Fruit fly (Drosophila melanogaster) whole organism, embryonic: ENCODE measurements around the gene Eip63F-1.

ENCODE experiments used
- Ada2b ChIP-seq: fragments of 200-800 bp; sonication (Bioruptor generic); IDR thresholded peaks from 2 replicates; pipeline ENCODE4 v1.3.6; 2022; ENCODE audit warnings: missing biosample characterization, missing genetic modification characterization
- Aef1 ChIP-seq: fragments of 200-800 bp; sonication (Bioruptor generic); IDR thresholded peaks from 3 replicates; pipeline ENCODE4 v1.3.6; 2022; ENCODE audit warnings: missing biosample characterization, missing genetic modification characterization
- Awh ChIP-seq: fragments of 200-800 bp; sonication (Bioruptor generic); IDR thresholded peaks from 2 replicates; pipeline ENCODE4, ENCODE4 v1.3.6; 2022; ENCODE audit warnings: missing biosample characterization, missing genetic modification characterization
- CG10267 ChIP-seq: fragments of 200-800 bp; sonication (Bioruptor generic); optimal IDR thresholded peaks from 2 replicates; lab custom pipeline; 2018; ENCODE audit warnings: missing biosample characterization, mild to moderate bottlenecking, missing genetic modification characterization, moderate library complexity
- CG10431 ChIP-seq: fragments of 200-800 bp; sonication (Bioruptor generic); optimal IDR thresholded peaks from 3 replicates; lab custom pipeline; 2018; ENCODE audit warnings: missing biosample characterization, mild to moderate bottlenecking, missing genetic modification characterization
- CG1603 ChIP-seq: fragments of 200-800 bp; sonication (Bioruptor generic); optimal IDR thresholded peaks from 2 replicates; lab custom pipeline; 2019; ENCODE audit warnings: missing biosample characterization, mild to moderate bottlenecking, missing genetic modification characterization, moderate library complexity
- CG16779 ChIP-seq: fragments of 200-800 bp; sonication (Bioruptor generic); IDR thresholded peaks from 2 replicates; pipeline ENCODE4 v1.3.6; 2022; ENCODE audit warnings: missing biosample characterization, missing genetic modification characterization
- CG16815 ChIP-seq: fragments of 200-800 bp; sonication (Bioruptor generic); optimal IDR thresholded peaks from 3 replicates; lab custom pipeline; 2017; ENCODE audit warnings: missing biosample characterization, mild to moderate bottlenecking, missing genetic modification characterization
- CG17328 ChIP-seq: fragments of 200-800 bp; sonication (Bioruptor generic); IDR thresholded peaks from 2 replicates; pipeline ENCODE4 v1.3.6; 2022; ENCODE audit warnings: missing biosample characterization, missing genetic modification characterization
- CG17802 ChIP-seq: fragments of 200-800 bp; sonication (Bioruptor generic); optimal IDR thresholded peaks from 2 replicates; lab custom pipeline; 2018; ENCODE audit warnings: missing biosample characterization, mild to moderate bottlenecking, missing genetic modification characterization, moderate library complexity
- CG1792 ChIP-seq: fragments of 200-800 bp; sonication (Bioruptor generic); optimal IDR thresholded peaks from 2 replicates; lab custom pipeline; 2016; ENCODE audit warnings: missing biosample characterization, missing genetic modification characterization
- CG1832 ChIP-seq: fragments of 200-800 bp; sonication (Bioruptor generic); optimal IDR thresholded peaks from 2 replicates; lab custom pipeline; 2017; ENCODE audit warnings: missing biosample characterization, mild to moderate bottlenecking, missing genetic modification characterization, inconsistent platforms
- CG31224 ChIP-seq: fragments of 200-800 bp; sonication (Bioruptor generic); IDR thresholded peaks from 2 replicates; pipeline ENCODE4 v1.3.6; 2022; ENCODE audit warnings: missing biosample characterization, missing genetic modification characterization
- CG3281 ChIP-seq: fragments of 200-800 bp; sonication (Bioruptor generic); optimal IDR thresholded peaks from 3 replicates; lab custom pipeline; 2017; ENCODE audit warnings: missing biosample characterization, mild to moderate bottlenecking, missing genetic modification characterization
- CG4820 ChIP-seq: fragments of 200-800 bp; sonication (Bioruptor generic); optimal IDR thresholded peaks from 3 replicates; lab custom pipeline; 2016; ENCODE audit warnings: missing biosample characterization, missing genetic modification characterization
- CG6683 ChIP-seq: fragments of 200-800 bp; sonication (Bioruptor generic); optimal IDR thresholded peaks from 2 replicates; lab custom pipeline; 2017; ENCODE audit warnings: missing biosample characterization, mild to moderate bottlenecking, missing genetic modification characterization, missing genetic modification reagents
- CG7372 ChIP-seq: fragments of 200-800 bp; sonication (Bioruptor generic); IDR thresholded peaks from 2 replicates; pipeline ENCODE4 v1.3.6; 2022; ENCODE audit warnings: missing biosample characterization, missing genetic modification characterization
- CG8290 ChIP-seq, 3 experiments: fragments of 200-800 bp; sonication (Bioruptor generic); optimal IDR thresholded peaks; 2 replicates each; lab custom pipeline; 2016 to 2019; ENCODE audit warnings: missing biosample characterization in 3 of 3, missing genetic modification characterization in 3 of 3, mild to moderate bottlenecking in 2 of 3, moderate library complexity in 1 of 3
- Camta ChIP-seq: fragments of 200-800 bp; sonication (Bioruptor generic); optimal IDR thresholded peaks from 2 replicates; lab custom pipeline; 2016; ENCODE audit warnings: missing biosample characterization, missing genetic modification characterization
- CoRest ChIP-seq: fragments of 200-800 bp; sonication (Bioruptor generic); optimal IDR thresholded peaks from 3 replicates; lab custom pipeline; 2018; ENCODE audit warnings: missing biosample characterization, mild to moderate bottlenecking, missing genetic modification characterization, moderate library complexity
- CrebB ChIP-seq: fragments of 200-800 bp; sonication (Bioruptor generic); optimal IDR thresholded peaks from 3 replicates; lab custom pipeline; 2018; ENCODE audit warnings: missing biosample characterization, mild to moderate bottlenecking, missing genetic modification characterization
- Dbx ChIP-seq: fragments of 200-800 bp; sonication (Bioruptor generic); IDR thresholded peaks from 3 replicates; pipeline ENCODE4 v1.3.6; 2022; ENCODE audit warnings: missing biosample characterization, missing genetic modification characterization
- Dfd ChIP-seq, 2 experiments: fragments of >200 bp; optimal IDR thresholded peaks; 2 replicates each; lab custom pipeline; 2017; ENCODE audit warnings: missing biosample characterization in 2 of 2, missing genetic modification characterization in 2 of 2
- Drgx ChIP-seq: fragments of 200-800 bp; sonication (Bioruptor generic); IDR thresholded peaks from 2 replicates; pipeline ENCODE4 v1.3.6; 2022; ENCODE audit warnings: missing biosample characterization, missing genetic modification characterization
- Fer3 ChIP-seq: fragments of 200-800 bp; sonication (Bioruptor generic); optimal IDR thresholded peaks from 2 replicates; lab custom pipeline; 2018; ENCODE audit warnings: missing biosample characterization, mild to moderate bottlenecking, missing genetic modification characterization, moderate library complexity
- Gsc ChIP-seq: fragments of 200-800 bp; sonication (Bioruptor generic); IDR thresholded peaks from 2 replicates; pipeline ENCODE4 v1.3.6; 2022; ENCODE audit warnings: missing biosample characterization, missing genetic modification characterization
- Gug ChIP-seq: fragments of 200-800 bp; sonication (Bioruptor generic); IDR thresholded peaks from 4 replicates; pipeline ENCODE4 v1.3.6; 2022; ENCODE audit warnings: missing biosample characterization, missing genetic modification characterization
- Lpt ChIP-seq: fragments of >200 bp; optimal IDR thresholded peaks from 2 replicates; lab custom pipeline; 2018; ENCODE audit warnings: missing biosample characterization, missing genetic modification characterization
- Mes4 ChIP-seq: fragments of 200-800 bp; sonication (Bioruptor generic); optimal IDR thresholded peaks from 2 replicates; lab custom pipeline; 2016; ENCODE audit warnings: missing biosample characterization, missing genetic modification characterization
- Ptx1 ChIP-seq: fragments of 200-800 bp; sonication (Bioruptor generic); IDR thresholded peaks from 2 replicates; pipeline ENCODE4 v1.3.6; 2022; ENCODE audit warnings: missing biosample characterization, missing genetic modification characterization
- Ravus ChIP-seq: fragments of 200-800 bp; sonication (Bioruptor generic); IDR thresholded peaks from 2 replicates; pipeline ENCODE4 v1.3.6; 2022; ENCODE audit warnings: missing biosample characterization, missing genetic modification characterization
- Scr ChIP-seq: fragments of 200-800 bp; sonication (Bioruptor generic); IDR thresholded peaks from 2 replicates; pipeline ENCODE4 v1.3.6; 2022; ENCODE audit warnings: missing biosample characterization, missing genetic modification characterization; ENCODE audit not compliant: partially characterized antibody
- Spps ChIP-seq: fragments of 200-800 bp; sonication (Bioruptor generic); optimal IDR thresholded peaks from 2 replicates; lab custom pipeline; 2018; ENCODE audit warnings: missing biosample characterization, mild to moderate bottlenecking, missing genetic modification characterization
- Usf ChIP-seq: fragments of 200-800 bp; sonication (Bioruptor generic); optimal IDR thresholded peaks from 2 replicates; lab custom pipeline; 2017; ENCODE audit warnings: missing genotype, missing biosample characterization, missing genetic modification characterization
- Xbp1 ChIP-seq: fragments of 200-800 bp; sonication (Bioruptor generic); optimal IDR thresholded peaks from 3 replicates; lab custom pipeline; 2016; ENCODE audit warnings: missing biosample characterization, mild to moderate bottlenecking, missing genetic modification characterization
- ac ChIP-seq: fragments of 200-800 bp; sonication (Bioruptor generic); optimal IDR thresholded peaks from 3 replicates; lab custom pipeline; 2017; ENCODE audit warnings: missing biosample characterization, mild to moderate bottlenecking, missing genetic modification characterization
- bab2 ChIP-seq: fragments of 200-800 bp; sonication (Bioruptor generic); optimal IDR thresholded peaks from 2 replicates; lab custom pipeline; 2016; ENCODE audit warnings: missing biosample characterization, missing genetic modification characterization
- bowl ChIP-seq: fragments of 200-800 bp; sonication (Bioruptor generic); IDR thresholded peaks from 2 replicates; pipeline ENCODE4 v1.3.6; 2022; ENCODE audit warnings: missing biosample characterization, missing genetic modification characterization
- chif ChIP-seq, 2 experiments: fragments of 200-800 bp; sonication (Bioruptor generic); optimal IDR thresholded peaks; 3 replicates each; lab custom pipeline; 2016; ENCODE audit warnings: missing biosample characterization in 2 of 2, missing genetic modification characterization in 2 of 2
- gem ChIP-seq: fragments of 200-800 bp; sonication (Bioruptor generic); optimal IDR thresholded peaks from 2 replicates; lab custom pipeline; 2019; ENCODE audit warnings: missing biosample characterization, mild to moderate bottlenecking, missing genetic modification characterization, moderate library complexity
- insv ChIP-seq, 2 experiments: fragments of 200-800 bp; sonication (Bioruptor generic); optimal IDR thresholded peaks; 3 replicates each; lab custom pipeline; 2016 to 2018; ENCODE audit warnings: missing biosample characterization in 2 of 2, missing genetic modification characterization in 2 of 2
- onecut ChIP-seq: fragments of 200-800 bp; sonication (Bioruptor generic); IDR thresholded peaks from 2 replicates; pipeline ENCODE4 v1.3.6; 2022; ENCODE audit warnings: missing biosample characterization, missing genetic modification characterization
- org-1 ChIP-seq: fragments of 200-800 bp; sonication (Bioruptor generic); optimal IDR thresholded peaks from 2 replicates; lab custom pipeline; 2017; ENCODE audit warnings: missing biosample characterization, missing genetic modification characterization
- pho ChIP-seq: fragments of 200-800 bp; sonication (Bioruptor generic); optimal IDR thresholded peaks from 2 replicates; lab custom pipeline; 2016; ENCODE audit warnings: missing biosample characterization, missing genetic modification characterization
- sim ChIP-seq: fragments of 200-800 bp; sonication (Bioruptor generic); IDR thresholded peaks from 2 replicates; pipeline ENCODE4 v1.3.6; 2022; ENCODE audit warnings: missing biosample characterization, missing genetic modification characterization
- sob ChIP-seq: fragments of 200-800 bp; sonication (Bioruptor generic); IDR thresholded peaks from 2 replicates; pipeline ENCODE4 v1.3.6; 2022; ENCODE audit warnings: missing biosample characterization, missing genetic modification characterization
- sug ChIP-seq: fragments of 200-800 bp; optimal IDR thresholded peaks from 2 replicates; lab custom pipeline; 2019; ENCODE audit warnings: missing biosample characterization, mild to moderate bottlenecking, missing genetic modification characterization, moderate library complexity
- tgo ChIP-seq: fragments of 200-800 bp; sonication (Bioruptor generic); IDR thresholded peaks from 3 replicates; pipeline ENCODE4 v1.3.6; 2022; ENCODE audit warnings: missing biosample characterization, missing genetic modification characterization
- trem ChIP-seq: fragments of 200-800 bp; optimal IDR thresholded peaks from 3 replicates; lab custom pipeline; 2019; ENCODE audit warnings: missing biosample characterization, mild to moderate bottlenecking, missing genetic modification characterization, moderate library complexity
- tx ChIP-seq: fragments of 200-800 bp; sonication (Bioruptor generic); optimal IDR thresholded peaks from 2 replicates; lab custom pipeline; 2016; ENCODE audit warnings: missing biosample characterization, missing genetic modification characterization
- unpg ChIP-seq: fragments of 200-800 bp; sonication (Bioruptor generic); optimal IDR thresholded peaks from 3 replicates; lab custom pipeline; 2018; ENCODE audit warnings: missing biosample characterization, mild to moderate bottlenecking, missing genetic modification characterization, moderate library complexity
- zfh2 ChIP-seq: fragments of 200-800 bp; sonication (Bioruptor generic); optimal IDR thresholded peaks from 2 replicates; lab custom pipeline; 2016; ENCODE audit warnings: missing biosample characterization, missing genetic modification characterization

Gene Eip63F-1

DNA sequence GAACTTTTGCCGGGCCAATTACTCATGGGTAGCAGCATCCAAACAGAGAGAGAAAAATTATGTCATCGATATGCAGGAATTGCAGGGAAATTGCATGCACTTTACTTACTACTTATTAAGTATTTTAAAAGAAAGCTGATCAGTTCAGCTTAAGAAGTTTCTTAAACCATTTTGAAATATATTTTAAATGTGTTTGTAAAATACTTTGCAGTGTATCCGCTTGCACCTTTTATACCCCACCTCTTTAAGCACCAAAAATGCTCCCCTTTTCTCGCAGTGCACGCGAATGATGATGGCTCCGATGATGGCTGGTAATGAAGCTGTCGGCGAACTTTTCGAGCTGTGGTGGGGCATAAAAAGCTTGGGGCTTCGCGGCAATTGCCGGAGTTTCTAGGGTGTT is 17.1 kb upstream of the Eip63F-1 start, which contains the start of gene CG14984 (continued):
- TF ChIP-seq CoRest (tag; lab: Kevin White, UChicago) (peak; percentile 20), CG1832 (no peak), org-1 (GFP tag; lab: Kevin White, UChicago) (peak; percentile 4), CG8290 (GFP tag; optimal IDR thresholded peaks at IDR 0.05; lab: Kevin White, UChicago) (no peak), CG8290 (tag; optimal IDR thresholded peaks at IDR 0.05; lab: Kevin White, UChicago) (peak in 1 of 2 experiments; percentile 22), Usf (no peak), CG10431 (GFP tag; lab: Kevin White, UChicago) (no peak), tx (GFP tag; lab: Kevin White, UChicago) (no peak), unpg (GFP tag; lab: Kevin White, UChicago) (no peak), Spps (tag; lab: Kevin White, UChicago) (no peak), CG1603 (no peak), CG16779 (GFP tag; lab: Robert Waterston, UW) (no peak), Camta (no peak), Gsc (GFP tag; lab: Robert Waterston, UW) (no peak), bab2 (peak; percentile 7), Ravus (GFP tag; lab: Robert Waterston, UW) (peak; percentile 36; the same call in 1 of the 2 replicates), Awh (GFP tag; lab: Robert Waterston, UW) (no peak), gem (peak; percentile 38), CG6683 (no peak), Gug (peak; percentile 57; the same call in 2 of the 4 replicates), trem (no peak), CG16815 (no peak), CG17802 (tag; lab: Kevin White, UChicago) (no peak), CG3281 (peak; percentile 78), sob (peak; percentile 72), Mes4 (GFP tag; lab: Kevin White, UChicago) (no peak), Dbx (GFP tag; lab: Robert Waterston, UW) (peak; percentile 79), Dfd (GFP tag; optimal IDR thresholded peaks at IDR 0.05; lab: Kevin White, UChicago) (no peak), Drgx (peak; percentile 72), Lpt (GFP tag; lab: Kevin White, UChicago) (no peak), insv (GFP tag; optimal IDR thresholded peaks at IDR 0.05; lab: Kevin White, UChicago) (no peak), CG17328 (no peak), ac (GFP tag; lab: Kevin White, UChicago) (no peak), sug (no peak), CG7372 (peak; percentile 51; the same call in 1 of the 2 replicates), Aef1 (GFP tag; lab: Robert Waterston, UW) (peak; percentile 65), Ptx1 (peak; percentile 42; the same call in 1 of the 2 replicates), CG1792 (GFP tag; lab: Kevin White, UChicago) (peak; percentile 23), sim (GFP tag; lab: Robert Waterston, UW) (no peak), pho (peak; percentile 28), CrebB (tag; lab: Kevin White, UChicago) (no peak), onecut (GFP tag; lab: Robert Waterston, UW) (no peak), tgo (peak; percentile 53; the same call in 2 of the 3 replicates), zfh2 (GFP tag; lab: Kevin White, UChicago) (peak; percentile 54), Xbp1 (peak; percentile 20), CG4820 (GFP tag; lab: Kevin White, UChicago) (peak; percentile 19), Fer3 (tag; lab: Kevin White, UChicago) (peak; percentile 63), Ada2b (GFP tag; lab: Robert Waterston, UW) (peak; percentile 60), Scr (GFP tag; lab: Robert Waterston, UW) (no peak), CG31224 (GFP tag; lab: Robert Waterston, UW) (peak; percentile 59), bowl (GFP tag; lab: Robert Waterston, UW) (no peak), chif (GFP tag; optimal IDR thresholded peaks at IDR 0.05; lab: Kevin White, UChicago) (peak in 1 of 2 experiments; percentile 42), CG10267 (tag; lab: Kevin White, UChicago) (peak; percentile 18)
